Fruit fly (Drosophila melanogaster) S2 (cell line): ENCODE results near the gene CG33795.
A peak's percentile ranks its signal among the peaks of the same experiment; 100 is the strongest.

Experiments
- CG8478 ChIP-seq: fragments of >200 bp; optimal IDR thresholded peaks from 2 replicates; lab custom pipeline; 2018
- CTCF ChIP-seq, 2 experiments: fragments of >200 bp; optimal IDR thresholded peaks; 2 replicates each; lab custom pipeline; 2018

CG33795 gene

DNA sequence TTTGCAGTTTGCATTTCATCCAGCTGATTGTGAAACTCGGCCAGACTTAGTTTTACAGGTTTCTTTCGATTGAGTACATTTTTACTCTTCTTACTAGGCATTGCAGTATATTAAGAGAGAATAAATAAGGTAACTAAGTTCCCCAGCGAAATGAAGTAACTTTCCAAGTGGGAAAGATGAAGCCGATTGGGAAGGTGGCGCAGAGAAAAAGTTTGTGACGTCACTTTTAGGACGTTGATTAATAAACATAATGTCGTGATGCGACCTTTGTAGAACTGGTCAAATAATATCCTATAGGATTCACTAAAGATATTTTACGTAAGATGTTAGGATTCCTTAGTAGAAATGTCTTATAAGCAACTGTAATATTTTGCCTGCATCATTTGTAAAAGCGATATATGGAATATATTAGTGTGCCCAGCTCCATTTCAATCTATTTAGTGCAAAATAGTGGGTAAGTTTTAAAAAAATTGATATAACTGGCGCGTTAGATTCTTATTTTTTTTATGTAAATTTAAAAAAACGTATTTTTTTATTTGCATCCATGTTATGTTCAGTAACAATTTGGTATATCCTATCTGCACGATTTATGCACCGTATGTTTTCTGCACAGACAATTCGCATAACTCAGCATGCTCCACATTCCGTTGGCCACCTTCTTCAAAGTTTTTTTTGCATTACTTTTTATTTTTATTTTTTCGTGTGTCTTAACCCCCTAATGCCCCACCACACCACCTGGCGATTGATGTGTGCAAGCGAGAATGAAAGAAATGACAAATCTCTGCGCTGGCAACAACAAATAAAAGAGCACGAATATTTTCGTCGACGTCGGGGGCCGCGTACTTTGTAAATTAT lies 27.3 kb downstream of the CG33795 start, which contains the start of gene CG32152:
Gene CG32152 (minus strand): TSS at position 352 of the 855 bp plus-strand sequence.
- no peak for TF ChIP-seq CG8478
- TF ChIP-seq CTCF (optimal IDR thresholded peaks at IDR 0.05; lab: Kevin White, UChicago), result no peak

DNA sequence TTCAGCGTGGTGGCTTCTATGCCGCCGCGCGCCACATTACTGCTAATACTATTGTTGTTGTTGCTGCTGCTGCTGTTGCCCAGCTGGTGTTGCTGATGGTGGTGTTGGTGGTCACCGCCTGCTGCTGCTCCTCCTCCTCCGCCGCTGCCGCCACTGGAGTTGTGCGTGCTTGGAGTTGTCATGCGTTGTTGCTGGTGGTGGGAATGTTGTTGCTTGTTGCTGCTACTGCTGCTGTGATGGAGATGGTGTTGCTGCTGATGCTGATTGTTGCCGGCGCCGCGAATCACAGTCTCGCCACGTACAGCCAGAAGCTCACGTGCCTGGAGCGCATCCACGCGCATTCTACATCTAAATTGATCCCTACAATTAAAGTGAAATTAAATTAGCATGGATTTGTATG lies 29.6 kb downstream of the CG33795 start:
- TF ChIP-seq CTCF (optimal IDR thresholded peaks at IDR 0.05; lab: Kevin White, UChicago), result no peak
- no peak for TF ChIP-seq CG8478

DNA sequence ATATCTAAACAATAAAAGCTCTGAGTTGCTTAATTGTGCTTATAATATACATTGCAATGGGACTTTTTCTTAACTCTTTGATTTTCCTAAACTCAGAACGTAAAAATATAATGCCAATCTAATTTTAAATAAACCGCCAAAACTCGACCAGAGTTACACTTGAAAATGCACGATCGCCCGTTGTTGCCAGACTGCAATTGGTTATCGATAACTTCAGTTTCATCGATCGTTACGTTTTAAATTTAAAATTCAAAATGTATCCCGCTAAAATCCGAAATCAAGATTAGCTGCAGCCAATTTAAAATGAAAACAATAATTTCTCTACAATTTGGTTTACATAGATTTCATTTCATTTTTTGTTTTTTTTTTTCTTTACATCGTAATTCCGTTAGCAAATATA lies 32.0 kb downstream of the CG33795 start:
- TF ChIP-seq CTCF (optimal IDR thresholded peaks at IDR 0.05; lab: Kevin White, UChicago) (no peak), CG8478 (no peak)

DNA sequence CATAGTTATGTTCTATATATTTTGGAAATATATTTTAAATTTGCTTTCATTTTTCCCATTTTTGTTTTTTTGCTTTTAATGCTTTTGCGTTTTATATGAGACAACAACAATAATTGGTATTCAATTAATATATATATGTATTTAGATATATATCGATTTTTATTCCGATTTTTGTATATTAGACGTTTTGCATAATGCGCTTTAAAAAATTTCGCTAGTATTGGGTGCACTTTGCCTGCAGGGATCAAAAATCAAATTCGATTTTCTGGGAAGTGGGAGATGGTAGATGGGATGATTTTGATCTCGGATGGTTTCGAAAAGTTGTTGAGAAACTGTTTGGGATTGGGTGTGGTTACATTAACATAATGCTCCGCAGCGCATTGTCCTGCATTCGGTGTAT lies 33.4 kb downstream of the CG33795 start, which contains the start of gene CG5157:
Gene CG5157 (minus strand): TSS at position 101 of the 400 bp plus-strand sequence.
- TF ChIP-seq CG8478 (no peak), CTCF (optimal IDR thresholded peaks at IDR 0.05; lab: Kevin White, UChicago) (no peak)

DNA sequence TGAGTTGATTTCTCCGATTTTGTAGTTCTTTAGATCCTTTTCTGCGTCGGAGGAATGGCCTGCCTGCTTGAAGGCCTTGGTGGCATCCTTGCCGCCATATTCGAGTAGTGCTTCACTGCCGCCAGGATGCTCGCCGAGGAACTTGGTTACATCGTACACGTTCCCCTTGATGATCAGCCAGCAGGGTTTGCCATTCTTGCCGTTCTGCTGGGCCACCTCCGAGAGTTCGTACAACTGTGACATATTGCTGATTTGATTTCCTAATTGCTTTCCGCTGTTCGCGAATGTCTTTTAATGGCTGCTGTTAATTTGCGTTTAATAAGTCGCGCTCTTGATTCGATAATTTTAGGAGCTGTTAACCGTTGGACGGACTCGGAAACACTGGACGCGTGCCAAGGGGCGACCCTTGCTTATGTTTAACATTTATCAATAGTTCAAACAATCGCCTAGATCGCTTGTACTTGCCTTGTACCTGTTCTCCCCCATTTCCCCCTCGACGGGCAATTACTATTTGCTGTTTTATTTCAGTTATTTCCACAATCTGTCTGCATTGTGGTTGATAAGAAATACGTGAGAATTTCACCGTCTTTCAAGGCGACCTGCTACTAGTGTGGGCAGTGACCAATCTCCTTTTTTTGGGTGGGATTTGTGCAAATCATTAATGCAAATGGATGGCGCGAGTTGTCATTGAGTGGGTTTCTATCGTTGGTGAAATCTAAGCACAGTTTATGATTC lies 34.2 kb downstream of the CG33795 start:
- no peak for TF ChIP-seq CTCF (optimal IDR thresholded peaks at IDR 0.05; lab: Kevin White, UChicago)
- TF ChIP-seq CG8478, result no peak

DNA sequence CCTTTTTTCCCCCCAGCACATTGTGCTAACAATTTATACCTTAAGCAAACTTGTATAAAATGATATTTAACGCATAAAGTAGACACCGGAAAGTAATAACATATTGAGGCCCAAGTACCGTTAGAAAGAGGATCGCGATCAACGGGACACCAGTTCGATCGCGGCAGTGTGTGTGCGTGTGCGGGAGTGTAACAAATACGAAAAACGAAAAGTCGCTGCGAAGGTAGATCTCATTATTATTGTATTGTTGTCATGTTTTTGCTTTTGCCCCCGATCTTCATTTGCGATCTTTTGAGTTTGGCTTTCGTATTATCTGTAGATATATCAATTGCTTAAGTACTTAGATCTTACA lies 39.1 kb downstream of the CG33795 start:
- no peak for TF ChIP-seq CTCF (optimal IDR thresholded peaks at IDR 0.05; lab: Kevin White, UChicago)
- TF ChIP-seq CG8478, result no peak

DNA sequence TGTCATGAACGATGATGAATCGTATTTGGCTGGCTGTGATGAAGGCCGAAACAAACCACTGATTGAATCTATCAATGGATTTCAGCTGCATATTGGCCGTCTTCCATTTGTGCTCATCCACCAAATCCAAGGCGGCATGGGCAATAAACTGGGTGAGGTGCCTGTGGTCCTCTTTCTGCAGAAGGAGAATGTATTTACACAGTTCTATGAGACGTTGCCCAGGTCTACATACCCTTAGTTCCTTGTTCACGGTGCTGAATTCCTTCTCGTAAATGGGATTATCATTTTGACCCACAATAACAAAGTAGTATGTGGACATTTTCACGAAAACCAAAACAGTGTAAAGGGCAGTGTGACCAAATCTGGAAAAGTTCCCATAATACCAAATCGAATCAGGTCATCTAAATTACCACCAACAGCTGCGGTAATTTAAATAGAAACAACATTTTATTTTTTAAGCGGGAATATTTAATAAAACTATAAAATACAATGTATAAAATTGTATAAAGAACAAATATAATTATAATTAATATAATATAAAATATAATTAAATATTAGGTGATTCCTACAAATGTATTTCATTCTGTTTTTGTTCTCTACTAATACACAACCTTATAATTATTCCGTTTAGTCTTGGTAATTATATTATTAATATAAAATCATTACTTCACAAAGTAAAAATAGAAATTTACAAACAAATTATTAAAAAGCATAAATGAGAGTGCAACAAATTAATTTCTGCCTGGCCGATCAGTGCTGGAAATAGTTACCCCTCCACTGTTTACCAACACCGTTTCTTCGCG lies 39.7 kb downstream of the CG33795 start, which contains the start of the genes Trs20 and elg1:
Gene Trs20 (minus strand): TSS at position 369 of the 803 bp plus-strand sequence.
Gene elg1 (plus strand): TSS at position 765 of the 803 bp plus-strand sequence.
- no peak for TF ChIP-seq CTCF (optimal IDR thresholded peaks at IDR 0.05; lab: Kevin White, UChicago)
- no peak for TF ChIP-seq CG8478

DNA sequence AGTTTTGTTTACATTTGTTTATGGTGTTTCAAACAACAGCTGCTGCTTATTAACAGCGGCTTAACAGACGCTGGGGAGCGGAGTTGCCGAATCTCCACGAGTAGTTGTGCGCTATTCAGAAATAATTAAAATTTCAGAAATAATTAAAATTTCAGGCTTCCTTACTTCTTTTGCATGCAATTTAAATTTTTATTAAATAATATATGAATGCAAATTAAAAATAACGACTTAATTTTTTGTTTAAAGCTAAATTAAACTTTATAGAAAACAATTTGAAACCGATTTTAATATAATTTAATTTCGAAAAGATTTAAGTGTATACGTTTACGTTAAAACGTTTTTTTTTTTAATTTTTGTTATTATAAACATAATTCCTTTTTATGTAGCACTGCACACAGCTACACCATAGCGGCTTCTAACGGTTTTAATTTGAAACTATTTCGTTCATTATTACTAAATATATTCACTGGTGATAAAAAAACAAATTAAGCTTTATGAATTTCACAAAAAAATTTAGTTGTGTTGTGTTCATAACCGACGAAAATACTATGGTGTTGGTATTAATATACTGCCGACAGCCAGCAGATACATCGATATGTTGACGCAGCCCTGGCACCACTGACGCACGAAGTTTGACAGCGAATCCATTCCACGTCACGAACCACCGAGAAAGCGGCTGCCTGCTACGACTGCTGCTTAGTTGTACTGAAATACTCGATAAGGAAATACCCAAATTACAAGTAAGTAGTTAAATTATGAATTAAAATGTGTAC lies 42.0 kb downstream of the CG33795 start, which contains the start of gene SsRbeta:
Gene SsRbeta (plus strand): TSS at position 645 of the 773 bp plus-strand sequence.
- peak in 1 of 2 experiments; percentile 35 for TF ChIP-seq CTCF (optimal IDR thresholded peaks at IDR 0.05; lab: Kevin White, UChicago)
- no peak for TF ChIP-seq CG8478

DNA sequence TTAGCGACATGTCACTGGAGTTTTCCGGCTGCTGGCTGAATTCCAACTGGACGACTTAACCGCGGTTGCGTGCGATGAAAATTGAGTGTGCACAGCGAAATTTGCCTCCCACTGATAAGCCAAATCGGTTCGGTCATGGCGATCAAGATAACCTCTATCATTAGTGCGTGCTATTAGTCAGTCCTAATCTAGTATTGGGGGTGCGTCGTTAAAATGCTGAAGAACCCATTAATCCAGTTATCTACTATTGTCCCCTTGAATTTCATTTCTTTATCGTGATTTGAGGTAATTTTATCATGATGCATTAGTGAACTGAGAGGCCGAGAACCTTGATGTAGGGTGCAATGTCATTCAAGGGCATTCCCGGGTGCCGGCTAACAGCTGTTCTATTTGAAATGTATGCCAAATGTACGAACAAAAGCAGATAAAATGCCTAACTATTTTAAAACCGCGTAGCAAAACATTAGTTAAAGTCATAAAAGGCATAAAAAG lies 42.7 kb downstream of the CG33795 start, which contains the start of gene Pgm1:
Gene Pgm1 (minus strand): TSS at position 51 of the 492 bp plus-strand sequence.
- TF ChIP-seq CTCF (optimal IDR thresholded peaks at IDR 0.05; lab: Kevin White, UChicago) (no peak), CG8478 (no peak)

DNA sequence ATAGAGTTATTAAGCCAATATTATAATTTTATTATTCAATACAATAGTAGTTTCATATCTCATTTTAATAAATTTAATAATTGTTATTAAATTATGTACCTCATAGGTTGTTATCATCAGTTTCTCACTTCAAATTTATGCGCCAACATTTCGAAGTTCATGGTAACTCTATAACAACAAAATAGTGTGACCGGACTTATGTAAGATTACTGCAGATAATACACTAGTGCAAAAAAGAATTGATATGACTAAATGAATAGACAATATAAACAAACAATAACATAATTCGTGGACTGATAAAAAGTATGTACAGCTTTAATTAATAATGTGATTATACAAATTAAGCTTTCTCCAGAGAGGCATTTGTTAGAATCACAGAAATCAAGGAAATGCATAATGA lies 49.4 kb downstream of the CG33795 start, which contains the start of gene Strump:
Gene Strump (plus strand): TSS at position 212 of the 400 bp plus-strand sequence.
- TF ChIP-seq CG8478, result no peak
- no peak for TF ChIP-seq CTCF (optimal IDR thresholded peaks at IDR 0.05; lab: Kevin White, UChicago)
